Worm (Caenorhabditis elegans) whole organism, L4 larva: ENCODE data around the gene ZK112.4.

ENCODE experiments used
- D1046.2 ChIP-seq: fragments of 200-800 bp; sonication (Bioruptor generic); IDR thresholded peaks from 2 replicates; pipeline ENCODE4 v1.3.6; 2022; ENCODE audit warnings: missing genetic modification characterization, missing compliant biosample characterization
- F10B5.3 ChIP-seq: sonication (generic microtip); optimal IDR thresholded peaks from 2 replicates; lab custom pipeline; 2016; ENCODE audit warnings: mild to moderate bottlenecking, missing genetic modification characterization, missing compliant biosample characterization
- R02D3.7 ChIP-seq: fragments of 150-350 bp; sonication (generic microtip); optimal IDR thresholded peaks from 3 replicates; lab custom pipeline; 2014; ENCODE audit warnings: missing biosample characterization, missing genetic modification characterization
- Y105C5A.15 ChIP-seq: fragments of 200-800 bp; sonication (Bioruptor generic); IDR thresholded peaks from 2 replicates; pipeline ENCODE4 v1.3.6; 2022; ENCODE audit warnings: missing genetic modification characterization, missing compliant biosample characterization
- Y75B8A.6 ChIP-seq: fragments of 200-800 bp; sonication (Bioruptor generic); IDR thresholded peaks from 2 replicates; pipeline ENCODE4 v1.3.6; 2022; ENCODE audit warnings: missing genetic modification reagents, missing genetic modification characterization, missing compliant biosample characterization
- ZK546.5 ChIP-seq, 2 experiments: sonication (generic microtip); optimal IDR thresholded peaks; 2 replicates each; lab custom pipeline; 2017; ENCODE audit warnings: missing biosample characterization in 2 of 2, missing genetic modification characterization in 2 of 2
- aha-1 ChIP-seq: fragments of 150-350 bp; peaks from one replicate; lab custom pipeline; 2014; ENCODE audit warnings: missing biosample characterization, missing genetic modification characterization
- arid-1 ChIP-seq: fragments of 200-800 bp; sonication (Bioruptor generic); conservative IDR thresholded peaks from 2 replicates; pipeline ENCODE4 v1.3.6; 2022; ENCODE audit warnings: missing genetic modification reagents, missing genetic modification characterization, missing compliant biosample characterization
- attf-4 ChIP-seq: sonication (generic microtip); optimal IDR thresholded peaks from 3 replicates; lab custom pipeline; 2017; ENCODE audit warnings: missing biosample characterization, missing genetic modification characterization
- ceh-32 ChIP-seq: sonication (generic microtip); optimal IDR thresholded peaks from 2 replicates; lab custom pipeline; 2016; ENCODE audit warnings: mild to moderate bottlenecking, missing genetic modification characterization, missing compliant biosample characterization; ENCODE audit not compliant: poor library complexity
- ceh-44 ChIP-seq: fragments of 200-800 bp; sonication (Bioruptor generic); IDR thresholded peaks from 2 replicates; pipeline ENCODE4 v1.3.6; 2022; ENCODE audit warnings: missing genetic modification reagents, missing genetic modification characterization, missing compliant biosample characterization
- cey-2 ChIP-seq: sonication (generic microtip); optimal IDR thresholded peaks from 3 replicates; lab custom pipeline; 2017; ENCODE audit warnings: missing genetic modification characterization, mild to moderate bottlenecking, missing compliant biosample characterization, antibody characterized with exemption, borderline replicate concordance; ENCODE audit not compliant: insufficient read depth
- ctbp-1 ChIP-seq: fragments of 200-800 bp; sonication (Bioruptor generic); IDR thresholded peaks from 2 replicates; pipeline ENCODE4 v1.3.6; 2022; ENCODE audit warnings: missing genetic modification reagents, missing genetic modification characterization, missing compliant biosample characterization
- daf-12 ChIP-seq: fragments of 150-350 bp; optimal IDR thresholded peaks from 2 replicates; lab custom pipeline; 2014; ENCODE audit warnings: missing biosample characterization, missing genetic modification reagents, missing genetic modification characterization
- dmd-6 ChIP-seq: fragments of 200-800 bp; sonication (Bioruptor generic); IDR thresholded peaks from 2 replicates; pipeline ENCODE4 v1.3.6; 2022; ENCODE audit warnings: missing genetic modification reagents, missing genetic modification characterization, missing compliant biosample characterization
- dmd-9 ChIP-seq: fragments of 200-800 bp; sonication (Bioruptor generic); IDR thresholded peaks from 2 replicates; pipeline ENCODE4 v1.3.6; 2022; ENCODE audit warnings: missing genetic modification reagents, missing genetic modification characterization, missing compliant biosample characterization
- duxl-1 ChIP-seq: sonication (generic microtip); optimal IDR thresholded peaks from 2 replicates; lab custom pipeline; 2016; ENCODE audit warnings: mild to moderate bottlenecking, missing genetic modification characterization, moderate library complexity, missing compliant biosample characterization; ENCODE audit not compliant: poor library complexity
- egl-43 ChIP-seq: fragments of 200-800 bp; sonication (Bioruptor generic); IDR thresholded peaks from 2 replicates; pipeline ENCODE4 v1.3.6; 2022; ENCODE audit warnings: missing genetic modification reagents, missing genetic modification characterization, missing compliant biosample characterization
- fos-1 ChIP-seq: fragments of 150-350 bp; optimal IDR thresholded peaks from 2 replicates; lab custom pipeline; 2014; ENCODE audit warnings: missing biosample characterization, missing genetic modification characterization
- gei-8 ChIP-seq: fragments of 200-800 bp; sonication (Bioruptor generic); optimal IDR thresholded peaks from 2 replicates; lab custom pipeline; 2018; ENCODE audit warnings: mild to moderate bottlenecking, missing genetic modification characterization, missing compliant biosample characterization
- hif-1 ChIP-seq, 2 experiments: sonication (generic microtip); optimal IDR thresholded peaks; 2 replicates each; lab custom pipeline; 2016 to 2017; ENCODE audit warnings: missing compliant biosample characterization in 2 of 2, missing genetic modification characterization in 2 of 2, missing genetic modification reagents in 2 of 2, missing genotype in 2 of 2, mild to moderate bottlenecking in 1 of 2
- hmg-1.1 ChIP-seq: fragments of 200-800 bp; sonication (Bioruptor generic); IDR thresholded peaks from 2 replicates; pipeline ENCODE4 v1.3.6; 2022; ENCODE audit warnings: missing genetic modification reagents, missing genetic modification characterization, missing compliant biosample characterization
- lim-7 ChIP-seq: fragments of 200-800 bp; sonication (Bioruptor generic); IDR thresholded peaks from 2 replicates; pipeline ENCODE4 v1.3.6; 2022; ENCODE audit warnings: missing genetic modification characterization, missing compliant biosample characterization
- lin-13 ChIP-seq: fragments of 150-350 bp; optimal IDR thresholded peaks from 2 replicates; lab custom pipeline; 2014; ENCODE audit warnings: missing biosample characterization, missing genetic modification reagents, missing genetic modification characterization
- lir-3 ChIP-seq: sonication (generic microtip); optimal IDR thresholded peaks from 2 replicates; lab custom pipeline; 2016; ENCODE audit warnings: mild to moderate bottlenecking, missing genetic modification characterization, missing compliant biosample characterization
- lsy-2 ChIP-seq, 2 experiments: fragments of 150-350 bp in 1 of 2; sonication (generic microtip) in 1 of 2; optimal IDR thresholded peaks; 2 replicates each; lab custom pipeline; 2014 to 2017; ENCODE audit warnings: missing biosample characterization in 2 of 2, missing genetic modification characterization in 2 of 2
- madf-5 ChIP-seq, 2 experiments: fragments of 200-800 bp; sonication (Bioruptor generic); IDR thresholded peaks; 2 replicates each; pipeline ENCODE4 v1.3.6; 2022; ENCODE audit warnings: missing compliant biosample characterization in 2 of 2, missing genetic modification characterization in 2 of 2
- madf-9 ChIP-seq: fragments of 200-800 bp; sonication (Bioruptor generic); conservative IDR thresholded peaks from 2 replicates; pipeline ENCODE4 v1.3.6; 2022; ENCODE audit warnings: missing genetic modification reagents, missing genetic modification characterization, missing compliant biosample characterization
- mdt-29 ChIP-seq: fragments of 200-800 bp; sonication (Bioruptor generic); IDR thresholded peaks from 2 replicates; pipeline ENCODE4 v1.3.6; 2022; ENCODE audit warnings: missing genetic modification reagents, missing genetic modification characterization, missing compliant biosample characterization
- nhr-102 ChIP-seq: sonication (generic microtip); optimal IDR thresholded peaks from 2 replicates; lab custom pipeline; 2016; ENCODE audit warnings: mild to moderate bottlenecking, missing genetic modification characterization, moderate library complexity, missing compliant biosample characterization
- nhr-237 ChIP-seq: sonication (generic microtip); optimal IDR thresholded peaks from 2 replicates; lab custom pipeline; 2017; ENCODE audit warnings: missing biosample characterization, missing genetic modification characterization
- nhr-25 ChIP-seq: sonication (generic microtip); optimal IDR thresholded peaks from 2 replicates; lab custom pipeline; 2017; ENCODE audit warnings: missing genetic modification characterization, mild to moderate bottlenecking, missing compliant biosample characterization, antibody characterized with exemption, moderate library complexity, borderline replicate concordance; ENCODE audit not compliant: insufficient read depth
- pha-4 ChIP-seq, 2 experiments: fragments of 150-350 bp in 1 of 2; fragments of 200-800 bp in 1 of 2; sonication (Bioruptor generic) in 1 of 2; IDR thresholded peaks in 1 of 2; optimal IDR thresholded peaks in 1 of 2; 2 replicates each; pipeline versions ENCODE4 v1.3.6 to Lab custom; 2014 to 2022; ENCODE audit warnings: missing genetic modification characterization in 2 of 2, missing genetic modification reagents in 2 of 2, missing biosample characterization in 1 of 2, missing compliant biosample characterization in 1 of 2
- php-3 ChIP-seq: fragments of 200-800 bp; sonication (Bioruptor generic); IDR thresholded peaks from 2 replicates; pipeline ENCODE4 v1.3.6; 2022; ENCODE audit warnings: missing genetic modification reagents, missing genetic modification characterization, missing compliant biosample characterization
- rbr-2 ChIP-seq: sonication (generic microtip); optimal IDR thresholded peaks from 2 replicates; lab custom pipeline; 2016; ENCODE audit warnings: missing genotype, missing genetic modification characterization, missing compliant biosample characterization
- set-16 ChIP-seq: fragments of 200-800 bp; sonication (Bioruptor generic); IDR thresholded peaks from 2 replicates; pipeline ENCODE4 v1.3.6; 2022; ENCODE audit warnings: missing genetic modification reagents, missing genetic modification characterization, missing compliant biosample characterization
- skn-1 ChIP-seq: fragments of 150-350 bp; optimal IDR thresholded peaks from 2 replicates; lab custom pipeline; 2014; ENCODE audit warnings: missing biosample characterization, missing genetic modification characterization
- spr-3 ChIP-seq: fragments of 200-800 bp; sonication (Bioruptor generic); optimal IDR thresholded peaks from 2 replicates; lab custom pipeline; 2018; ENCODE audit warnings: mild to moderate bottlenecking, missing genetic modification characterization, missing compliant biosample characterization
- tag-97 ChIP-seq: fragments of 200-800 bp; sonication (Bioruptor generic); IDR thresholded peaks from 2 replicates; pipeline ENCODE4 v1.3.6; 2022; ENCODE audit warnings: missing genetic modification characterization, missing compliant biosample characterization
- tra-1 ChIP-seq: fragments of 200-800 bp; sonication (Bioruptor generic); IDR thresholded peaks from 2 replicates; pipeline ENCODE4 v1.3.6; 2022; ENCODE audit warnings: missing genetic modification reagents, missing genetic modification characterization, missing compliant biosample characterization
- unc-130 ChIP-seq: sonication (generic microtip); optimal IDR thresholded peaks from 2 replicates; lab custom pipeline; 2016; ENCODE audit warnings: missing genetic modification reagents, missing genetic modification characterization, missing compliant biosample characterization
- unc-62 ChIP-seq, 3 experiments: fragments of 150-350 bp in 1 of 3; sonication (generic microtip); optimal IDR thresholded peaks in 2 of 3; peaks in 1 of 3; 1 replicate in 1 of 3; 2 replicates in 2 of 3; lab custom pipeline; 2014 to 2017; ENCODE audit warnings: missing biosample characterization in 3 of 3, missing genetic modification characterization in 3 of 3, missing genetic modification reagents in 3 of 3, missing genotype in 1 of 3
- vab-7 ChIP-seq: fragments of 200-800 bp; sonication (Bioruptor generic); IDR thresholded peaks from 2 replicates; pipeline ENCODE4 v1.3.6; 2022; ENCODE audit warnings: missing genetic modification reagents, missing genetic modification characterization, missing compliant biosample characterization
- zfp-3 ChIP-seq: fragments of 200-800 bp; sonication (Bioruptor generic); conservative IDR thresholded peaks from 2 replicates; pipeline ENCODE4 v1.3.6; 2022; ENCODE audit warnings: missing genetic modification reagents, missing genetic modification characterization, missing compliant biosample characterization
- ztf-7 ChIP-seq: fragments of 150-350 bp; optimal IDR thresholded peaks from 2 replicates; lab custom pipeline; 2014; ENCODE audit warnings: missing biosample characterization, missing genetic modification characterization

ZK112.4 gene

ce11 chrIII:7736806-7737205, 7.0 kb upstream of the ZK112.4 start (continued):
- TF ChIP-seq hif-1 (tag; optimal IDR thresholded peaks at IDR 0.05; lab: Kevin White, UChicago): no peak
- peak; percentile 44 for TF ChIP-seq gei-8 (GFP tag; lab: Kevin White, UChicago)
- TF ChIP-seq nhr-25 (tag; lab: Kevin White, UChicago): no peak
- TF ChIP-seq D1046.2: no peak
- 0 out of 2 replicates have a peak, but pooled peaks have one; percentile 3 for TF ChIP-seq madf-9
- peak; percentile 45; the same call in 1 of the 2 replicates for TF ChIP-seq php-3 (GFP tag; lab: Robert Waterston, UW)
- TF ChIP-seq lir-3 (tag; lab: Kevin White, UChicago): no peak
- no peak for TF ChIP-seq unc-130 (GFP tag; lab: Kevin White, UChicago)
- TF ChIP-seq lsy-2 (tag; optimal IDR thresholded peaks at IDR 0.05; lab: Kevin White, UChicago): no peak
- no peak for TF ChIP-seq ztf-7 (tag; lab: Kevin White, UChicago)
- TF ChIP-seq tra-1 (GFP tag; lab: Robert Waterston, UW): no peak
- TF ChIP-seq zfp-3: peak; percentile 53; the same call in 1 of the 2 replicates
- no peak for TF ChIP-seq daf-12 (tag; lab: Kevin White, UChicago)
- TF ChIP-seq arid-1: no peak; the same call in 1 of the 2 replicates
- TF ChIP-seq spr-3 (GFP tag; lab: Kevin White, UChicago): no peak
- TF ChIP-seq rbr-2: no peak
- TF ChIP-seq set-16: no peak
- TF ChIP-seq skn-1 (tag; lab: Kevin White, UChicago): no peak
- no peak for TF ChIP-seq nhr-237 (tag; lab: Kevin White, UChicago)
- no peak for TF ChIP-seq dmd-9 (GFP tag; lab: Robert Waterston, UW)
- 0 out of 2 replicates have a peak, but pooled peaks have one; percentile 45 for TF ChIP-seq ctbp-1 (GFP tag; lab: Robert Waterston, UW)
- TF ChIP-seq lin-13: no peak
- TF ChIP-seq ZK546.5 (tag; optimal IDR thresholded peaks at IDR 0.05; lab: Kevin White, UChicago): no peak
- peak; percentile 40; the same call in 1 of the 2 replicates for TF ChIP-seq Y105C5A.15 (GFP tag; lab: Robert Waterston, UW)
- no peak for TF ChIP-seq aha-1 (tag; lab: Kevin White, UChicago)
- peak; percentile 22 for TF ChIP-seq dmd-6 (GFP tag; lab: Robert Waterston, UW)
- TF ChIP-seq F10B5.3 (tag; lab: Kevin White, UChicago): no peak
- peak; percentile 67; the same call in 1 of the 2 replicates for TF ChIP-seq egl-43
- no peak for TF ChIP-seq ceh-44 (GFP tag; lab: Robert Waterston, UW)
- TF ChIP-seq lim-7 (GFP tag; lab: Robert Waterston, UW): peak; percentile 60
- TF ChIP-seq madf-5 (GFP tag; IDR thresholded peaks at IDR 0.05; lab: Robert Waterston, UW): 0 out of 4 replicates have a peak, but pooled peaks of 1 of the 2 experiments have one; percentile 42
- TF ChIP-seq fos-1 (tag; lab: Kevin White, UChicago): no peak
- TF ChIP-seq R02D3.7 (tag; lab: Kevin White, UChicago): no peak
- TF ChIP-seq mdt-29 (GFP tag; lab: Robert Waterston, UW): 0 out of 2 replicates have a peak, but pooled peaks have one; percentile 41
- TF ChIP-seq nhr-102: no peak

- TF ChIP-seq aha-1 (tag; lab: Kevin White, UChicago): peak; percentile 76
- no peak for TF ChIP-seq attf-4 (tag; lab: Kevin White, UChicago)
- TF ChIP-seq duxl-1 (tag; lab: Kevin White, UChicago): peak; percentile 39
- peak in 1 of 2 experiments; percentile 67 for TF ChIP-seq unc-62 (GFP tag; optimal IDR thresholded peaks at IDR 0.05 in 1 of 2; lab: Kevin White, UChicago)
- TF ChIP-seq unc-62 (tag; optimal IDR thresholded peaks at IDR 0.05; lab: Kevin White, UChicago): no peak
- no peak for TF ChIP-seq zfp-3
- no peak for TF ChIP-seq Y105C5A.15 (GFP tag; lab: Robert Waterston, UW)
- no peak for TF ChIP-seq pha-4 (GFP tag; IDR thresholded peaks at IDR 0.05; lab: Robert Waterston, UW)
- TF ChIP-seq pha-4 (tag; optimal IDR thresholded peaks at IDR 0.05; lab: Kevin White, UChicago): no peak
- no peak for TF ChIP-seq hmg-1.1
- TF ChIP-seq ZK546.5 (tag; optimal IDR thresholded peaks at IDR 0.05; lab: Kevin White, UChicago): no peak
- TF ChIP-seq Y75B8A.6 (GFP tag; lab: Robert Waterston, UW): 0 out of 2 replicates have a peak, but pooled peaks have one; percentile 18
- no peak for TF ChIP-seq vab-7 (GFP tag; lab: Robert Waterston, UW)
- TF ChIP-seq tag-97: no peak
- TF ChIP-seq ceh-32 (tag; lab: Kevin White, UChicago): no peak
- TF ChIP-seq cey-2 (tag; lab: Kevin White, UChicago): no peak
- TF ChIP-seq, all 104 proteins: peak for 4
These were observed 6.2 kb upstream of the ZK112.4 start for ce11 chrIII:7736003-7736402.
